Worm (Caenorhabditis elegans) whole organism, early embryonic: ENCODE data around the gene sel-10.

Source experiments
- F13C5.2 ChIP-seq: sonication (generic microtip); optimal IDR thresholded peaks from 2 replicates; lab custom pipeline; 2017; ENCODE audit warnings: mild to moderate bottlenecking, missing genetic modification characterization, inconsistent platforms, missing compliant biosample characterization
- ama-1 ChIP-seq: fragments of 150-350 bp; optimal IDR thresholded peaks from 2 replicates; lab custom pipeline; 2014
- flt-1 ChIP-seq: fragments of 200-800 bp; sonication (Bioruptor generic); IDR thresholded peaks from 2 replicates; pipeline ENCODE4 v1.3.6; 2022; ENCODE audit warnings: missing genetic modification characterization, missing compliant biosample characterization

ce11 chrV:13789362-13789761 lies 29.8 kb upstream of the sel-10 start:
- TF ChIP-seq flt-1 (GFP tag; lab: Robert Waterston, UW): no peak
- no peak for TF ChIP-seq ama-1 (lab: Kevin White, UChicago)
- no peak for TF ChIP-seq F13C5.2 (tag; lab: Kevin White, UChicago)
